Worm (Caenorhabditis elegans) whole organism, L4 larva: ENCODE measurements around the gene puf-8.

ENCODE experiments used
- F10B5.3 ChIP-seq: sonication (generic microtip); optimal IDR thresholded peaks from 2 replicates; lab custom pipeline; 2016; ENCODE audit warnings: mild to moderate bottlenecking, missing genetic modification characterization, missing compliant biosample characterization
- F26F4.8 ChIP-seq: fragments of 200-800 bp; sonication (Bioruptor generic); conservative IDR thresholded peaks from 2 replicates; pipeline ENCODE4 v1.3.6; 2022; ENCODE audit warnings: missing genetic modification characterization, missing compliant biosample characterization
- F37D6.2 ChIP-seq: sonication (generic microtip); optimal IDR thresholded peaks from 2 replicates; lab custom pipeline; 2016; ENCODE audit warnings: mild to moderate bottlenecking, missing genetic modification characterization, missing compliant biosample characterization
- F49E8.2 ChIP-seq: sonication (generic microtip); optimal IDR thresholded peaks from 2 replicates; lab custom pipeline; 2016; ENCODE audit warnings: missing compliant biosample characterization, mild to moderate bottlenecking, missing genetic modification characterization, borderline replicate concordance
- T20F7.1 ChIP-seq: fragments of 200-800 bp; sonication (Bioruptor generic); optimal IDR thresholded peaks from 2 replicates; lab custom pipeline; 2018; ENCODE audit warnings: mild to moderate bottlenecking, missing genetic modification characterization, missing compliant biosample characterization
- Y48G9A.11 ChIP-seq: fragments of 200-800 bp; sonication (Bioruptor generic); IDR thresholded peaks from 2 replicates; pipeline ENCODE4 v1.3.6; 2022; ENCODE audit warnings: missing genetic modification reagents, missing genetic modification characterization, missing compliant biosample characterization
- Y5F2A.4 ChIP-seq: fragments of 200-800 bp; sonication (Bioruptor generic); optimal IDR thresholded peaks from 2 replicates; lab custom pipeline; 2018; ENCODE audit warnings: mild to moderate bottlenecking, missing genetic modification characterization, missing compliant biosample characterization
- Y75B8A.6 ChIP-seq: fragments of 200-800 bp; sonication (Bioruptor generic); IDR thresholded peaks from 2 replicates; pipeline ENCODE4 v1.3.6; 2022; ENCODE audit warnings: missing genetic modification reagents, missing genetic modification characterization, missing compliant biosample characterization
- ZK546.5 ChIP-seq, 2 experiments: sonication (generic microtip); optimal IDR thresholded peaks; 2 replicates each; lab custom pipeline; 2017; ENCODE audit warnings: missing biosample characterization in 2 of 2, missing genetic modification characterization in 2 of 2
- aly-2 ChIP-seq: sonication (generic microtip); optimal IDR thresholded peaks from 2 replicates; lab custom pipeline; 2018; ENCODE audit warnings: missing biosample characterization, missing genetic modification characterization
- ceh-20 ChIP-seq: fragments of 200-800 bp; sonication (Bioruptor generic); IDR thresholded peaks from 2 replicates; pipeline ENCODE4 v1.3.6; 2022; ENCODE audit warnings: missing genetic modification reagents, missing genetic modification characterization, missing compliant biosample characterization
- ceh-28 ChIP-seq: fragments of 150-350 bp; optimal IDR thresholded peaks from 2 replicates; lab custom pipeline; 2014; ENCODE audit warnings: missing biosample characterization, missing genetic modification reagents, missing genetic modification characterization
- ceh-44 ChIP-seq: fragments of 200-800 bp; sonication (Bioruptor generic); IDR thresholded peaks from 2 replicates; pipeline ENCODE4 v1.3.6; 2022; ENCODE audit warnings: missing genetic modification reagents, missing genetic modification characterization, missing compliant biosample characterization
- ceh-82 ChIP-seq: sonication (generic microtip); optimal IDR thresholded peaks from 2 replicates; lab custom pipeline; 2017; ENCODE audit warnings: missing biosample characterization, missing genetic modification characterization
- ces-1 ChIP-seq: fragments of 150-350 bp; sonication (generic microtip); optimal IDR thresholded peaks from 4 replicates; lab custom pipeline; 2014; ENCODE audit warnings: missing biosample characterization, missing genetic modification reagents, missing genetic modification characterization
- cey-2 ChIP-seq: sonication (generic microtip); optimal IDR thresholded peaks from 3 replicates; lab custom pipeline; 2017; ENCODE audit warnings: missing genetic modification characterization, mild to moderate bottlenecking, missing compliant biosample characterization, antibody characterized with exemption, borderline replicate concordance; ENCODE audit not compliant: insufficient read depth
- ctbp-1 ChIP-seq: fragments of 200-800 bp; sonication (Bioruptor generic); IDR thresholded peaks from 2 replicates; pipeline ENCODE4 v1.3.6; 2022; ENCODE audit warnings: missing genetic modification reagents, missing genetic modification characterization, missing compliant biosample characterization
- daf-19 ChIP-seq: fragments of 200-800 bp; sonication (Bioruptor generic); conservative IDR thresholded peaks from 2 replicates; pipeline ENCODE4 v1.3.6; 2022; ENCODE audit warnings: missing genetic modification characterization, missing compliant biosample characterization
- dmd-6 ChIP-seq: fragments of 200-800 bp; sonication (Bioruptor generic); IDR thresholded peaks from 2 replicates; pipeline ENCODE4 v1.3.6; 2022; ENCODE audit warnings: missing genetic modification reagents, missing genetic modification characterization, missing compliant biosample characterization
- dmd-8 ChIP-seq: fragments of 200-800 bp; sonication (Bioruptor generic); IDR thresholded peaks from 2 replicates; pipeline ENCODE4 v1.3.6; 2022; ENCODE audit warnings: missing genetic modification characterization, missing compliant biosample characterization
- dmd-9 ChIP-seq: fragments of 200-800 bp; sonication (Bioruptor generic); IDR thresholded peaks from 2 replicates; pipeline ENCODE4 v1.3.6; 2022; ENCODE audit warnings: missing genetic modification reagents, missing genetic modification characterization, missing compliant biosample characterization
- dve-1 ChIP-seq: sonication (generic microtip); optimal IDR thresholded peaks from 2 replicates; lab custom pipeline; 2017; ENCODE audit warnings: antibody characterized with exemption, mild to moderate bottlenecking, missing genetic modification characterization, missing compliant biosample characterization; ENCODE audit not compliant: insufficient read depth
- egl-27 ChIP-seq: sonication (generic microtip); optimal IDR thresholded peaks from 3 replicates; lab custom pipeline; 2017; ENCODE audit warnings: missing biosample characterization, missing genetic modification reagents, missing genetic modification characterization
- fos-1 ChIP-seq: fragments of 150-350 bp; optimal IDR thresholded peaks from 2 replicates; lab custom pipeline; 2014; ENCODE audit warnings: missing biosample characterization, missing genetic modification characterization
- gei-8 ChIP-seq: fragments of 200-800 bp; sonication (Bioruptor generic); optimal IDR thresholded peaks from 2 replicates; lab custom pipeline; 2018; ENCODE audit warnings: mild to moderate bottlenecking, missing genetic modification characterization, missing compliant biosample characterization
- hif-1 ChIP-seq, 2 experiments: sonication (generic microtip); optimal IDR thresholded peaks; 2 replicates each; lab custom pipeline; 2016 to 2017; ENCODE audit warnings: missing compliant biosample characterization in 2 of 2, missing genetic modification characterization in 2 of 2, missing genetic modification reagents in 2 of 2, missing genotype in 2 of 2, mild to moderate bottlenecking in 1 of 2
- hlh-11 ChIP-seq: fragments of 200-800 bp; sonication (Bioruptor generic); optimal IDR thresholded peaks from 2 replicates; lab custom pipeline; 2018; ENCODE audit warnings: mild to moderate bottlenecking, missing genetic modification characterization, missing compliant biosample characterization
- hmg-1.1 ChIP-seq: fragments of 200-800 bp; sonication (Bioruptor generic); IDR thresholded peaks from 2 replicates; pipeline ENCODE4 v1.3.6; 2022; ENCODE audit warnings: missing genetic modification reagents, missing genetic modification characterization, missing compliant biosample characterization
- lim-7 ChIP-seq: fragments of 200-800 bp; sonication (Bioruptor generic); IDR thresholded peaks from 2 replicates; pipeline ENCODE4 v1.3.6; 2022; ENCODE audit warnings: missing genetic modification characterization, missing compliant biosample characterization
- lin-13 ChIP-seq: fragments of 150-350 bp; optimal IDR thresholded peaks from 2 replicates; lab custom pipeline; 2014; ENCODE audit warnings: missing biosample characterization, missing genetic modification reagents, missing genetic modification characterization
- lin-38 ChIP-seq: fragments of 200-800 bp; sonication (Bioruptor generic); IDR thresholded peaks from 2 replicates; pipeline ENCODE4 v1.3.6; 2022; ENCODE audit warnings: missing genetic modification reagents, missing genetic modification characterization, missing compliant biosample characterization
- lir-3 ChIP-seq: sonication (generic microtip); optimal IDR thresholded peaks from 2 replicates; lab custom pipeline; 2016; ENCODE audit warnings: mild to moderate bottlenecking, missing genetic modification characterization, missing compliant biosample characterization
- mxl-2 ChIP-seq: fragments of 200-800 bp; sonication (Bioruptor generic); conservative IDR thresholded peaks from 2 replicates; pipeline ENCODE4 v1.3.6; 2022; ENCODE audit warnings: missing genetic modification reagents, missing genetic modification characterization, missing compliant biosample characterization
- mxl-3 ChIP-seq: fragments of 200-800 bp; sonication (Bioruptor generic); optimal IDR thresholded peaks from 2 replicates; lab custom pipeline; 2018; ENCODE audit warnings: mild to moderate bottlenecking, missing genetic modification characterization, missing compliant biosample characterization
- nhr-11 ChIP-seq: fragments of 150-350 bp; optimal IDR thresholded peaks from 2 replicates; lab custom pipeline; 2014; ENCODE audit warnings: missing biosample characterization, missing genetic modification characterization
- nhr-111 ChIP-seq: fragments of 200-800 bp; sonication (Bioruptor generic); optimal IDR thresholded peaks from 2 replicates; lab custom pipeline; 2018; ENCODE audit warnings: mild to moderate bottlenecking, missing genetic modification characterization, missing compliant biosample characterization
- nhr-237 ChIP-seq: sonication (generic microtip); optimal IDR thresholded peaks from 2 replicates; lab custom pipeline; 2017; ENCODE audit warnings: missing biosample characterization, missing genetic modification characterization
- nhr-42 ChIP-seq: fragments of 200-800 bp; sonication (Bioruptor generic); IDR thresholded peaks from 2 replicates; pipeline ENCODE4 v1.3.6; 2022; ENCODE audit warnings: missing genetic modification characterization, missing compliant biosample characterization
- nhr-6 ChIP-seq: fragments of 150-350 bp; optimal IDR thresholded peaks from 2 replicates; lab custom pipeline; 2014; ENCODE audit warnings: missing biosample characterization, missing genetic modification characterization
- nhr-77 ChIP-seq: fragments of 150-350 bp; optimal IDR thresholded peaks from 2 replicates; lab custom pipeline; 2014; ENCODE audit warnings: missing biosample characterization, missing genetic modification characterization
- pha-4 ChIP-seq, 2 experiments: fragments of 150-350 bp in 1 of 2; fragments of 200-800 bp in 1 of 2; sonication (Bioruptor generic) in 1 of 2; IDR thresholded peaks in 1 of 2; optimal IDR thresholded peaks in 1 of 2; 2 replicates each; pipeline versions ENCODE4 v1.3.6 to Lab custom; 2014 to 2022; ENCODE audit warnings: missing genetic modification characterization in 2 of 2, missing genetic modification reagents in 2 of 2, missing biosample characterization in 1 of 2, missing compliant biosample characterization in 1 of 2
- php-3 ChIP-seq: fragments of 200-800 bp; sonication (Bioruptor generic); IDR thresholded peaks from 2 replicates; pipeline ENCODE4 v1.3.6; 2022; ENCODE audit warnings: missing genetic modification reagents, missing genetic modification characterization, missing compliant biosample characterization
- saeg-2 ChIP-seq: fragments of 200-800 bp; sonication (Bioruptor generic); IDR thresholded peaks from 2 replicates; pipeline ENCODE4 v1.3.6; 2022; ENCODE audit warnings: missing genetic modification reagents, missing genetic modification characterization, missing compliant biosample characterization
- sdz-12 ChIP-seq: fragments of 200-800 bp; sonication (Bioruptor generic); optimal IDR thresholded peaks from 2 replicates; lab custom pipeline; 2018; ENCODE audit warnings: mild to moderate bottlenecking, missing genetic modification characterization, missing compliant biosample characterization
- skn-1 ChIP-seq: fragments of 150-350 bp; optimal IDR thresholded peaks from 2 replicates; lab custom pipeline; 2014; ENCODE audit warnings: missing biosample characterization, missing genetic modification characterization
- snpc-1.2 ChIP-seq: fragments of 200-800 bp; sonication (Bioruptor generic); IDR thresholded peaks from 2 replicates; pipeline ENCODE4 v1.3.6; 2022; ENCODE audit warnings: missing genetic modification reagents, missing genetic modification characterization, missing compliant biosample characterization
- tra-1 ChIP-seq: fragments of 200-800 bp; sonication (Bioruptor generic); IDR thresholded peaks from 2 replicates; pipeline ENCODE4 v1.3.6; 2022; ENCODE audit warnings: missing genetic modification reagents, missing genetic modification characterization, missing compliant biosample characterization
- unc-39 ChIP-seq: sonication (generic microtip); optimal IDR thresholded peaks from 2 replicates; lab custom pipeline; 2017; ENCODE audit warnings: missing biosample characterization, missing genetic modification characterization
- vab-7 ChIP-seq: fragments of 200-800 bp; sonication (Bioruptor generic); IDR thresholded peaks from 2 replicates; pipeline ENCODE4 v1.3.6; 2022; ENCODE audit warnings: missing genetic modification reagents, missing genetic modification characterization, missing compliant biosample characterization
- zag-1 ChIP-seq: fragments of 150-350 bp; optimal IDR thresholded peaks from 2 replicates; lab custom pipeline; 2014; ENCODE audit warnings: missing biosample characterization, missing genetic modification characterization
- zip-2 ChIP-seq: fragments of 150-350 bp; optimal IDR thresholded peaks from 2 replicates; lab custom pipeline; 2014; ENCODE audit warnings: missing biosample characterization, missing genetic modification characterization

Gene puf-8

DNA sequence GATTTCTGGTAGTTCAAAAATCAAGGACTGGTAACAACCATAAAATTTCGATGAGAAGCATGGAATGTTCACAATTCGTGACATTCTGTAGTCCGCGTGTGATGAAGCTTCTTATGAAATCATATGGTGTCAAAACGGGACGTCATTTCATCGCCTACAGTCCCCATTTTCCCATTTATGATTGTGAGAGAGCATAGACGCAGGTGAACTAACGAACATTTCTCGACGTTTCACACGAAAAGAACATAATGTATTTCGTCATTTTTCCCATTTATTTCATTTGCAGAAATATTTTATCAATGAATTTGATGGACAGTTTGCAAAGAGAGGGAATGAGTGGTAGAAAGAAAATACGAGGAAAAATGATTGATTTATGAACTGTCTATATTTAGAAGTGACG, 10.9 kb downstream of the puf-8 start (continued):
- TF ChIP-seq egl-27 (tag; lab: Kevin White, UChicago) (no peak), dmd-6 (peak; percentile 90), nhr-111 (GFP tag; lab: Kevin White, UChicago) (no peak), F49E8.2 (tag; lab: Kevin White, UChicago) (no peak), lim-7 (GFP tag; lab: Robert Waterston, UW) (no peak), ceh-44 (GFP tag; lab: Robert Waterston, UW) (no peak), Y5F2A.4 (GFP tag; lab: Kevin White, UChicago) (no peak), dmd-8 (GFP tag; lab: Robert Waterston, UW) (no peak), lin-13 (GFP tag; lab: Kevin White, UChicago) (no peak), nhr-237 (tag; lab: Kevin White, UChicago) (no peak), ctbp-1 (GFP tag; lab: Robert Waterston, UW) (no peak), cey-2 (tag; lab: Kevin White, UChicago) (peak; percentile 10), skn-1 (tag; lab: Kevin White, UChicago) (no peak), dve-1 (tag; lab: Kevin White, UChicago) (no peak), nhr-42 (no peak), T20F7.1 (no peak), ceh-20 (peak; percentile 70), ceh-82 (tag; lab: Kevin White, UChicago) (no peak), daf-19 (GFP tag; lab: Robert Waterston, UW) (no peak), mxl-2 (no peak), unc-39 (no peak), aly-2 (tag; lab: Kevin White, UChicago) (no peak), vab-7 (no peak), php-3 (GFP tag; lab: Robert Waterston, UW) (peak; percentile 63; the same call in 1 of the 2 replicates), hmg-1.1 (GFP tag; lab: Robert Waterston, UW) (no peak), pha-4 (GFP tag; IDR thresholded peaks at IDR 0.05; lab: Robert Waterston, UW) (no peak), pha-4 (tag; optimal IDR thresholded peaks at IDR 0.05; lab: Kevin White, UChicago) (no peak), hlh-11 (tag; lab: Kevin White, UChicago) (peak; percentile 37), snpc-1.2 (GFP tag; lab: Robert Waterston, UW) (no peak), sdz-12 (GFP tag; lab: Kevin White, UChicago) (no peak), nhr-11 (tag; lab: Kevin White, UChicago) (no peak), zip-2 (tag; lab: Kevin White, UChicago) (no peak), nhr-6 (tag; lab: Kevin White, UChicago) (no peak), lin-38 (GFP tag; lab: Robert Waterston, UW) (no peak), lir-3 (tag; lab: Kevin White, UChicago) (no peak), ZK546.5 (tag; optimal IDR thresholded peaks at IDR 0.05; lab: Kevin White, UChicago) (no peak), tra-1 (peak; percentile 71; the same call in 1 of the 2 replicates), gei-8 (GFP tag; lab: Kevin White, UChicago) (peak; percentile 9), ceh-28 (tag; lab: Kevin White, UChicago) (no peak), saeg-2 (no peak), zag-1 (tag; lab: Kevin White, UChicago) (no peak), ces-1 (GFP tag; lab: Kevin White, UChicago) (no peak), F10B5.3 (no peak), Y75B8A.6 (GFP tag; lab: Robert Waterston, UW) (no peak), F37D6.2 (tag; lab: Kevin White, UChicago) (no peak), Y48G9A.11 (GFP tag; lab: Robert Waterston, UW) (no peak), fos-1 (tag; lab: Kevin White, UChicago) (no peak), mxl-3 (GFP tag; lab: Kevin White, UChicago) (peak; percentile 38), nhr-77 (tag; lab: Kevin White, UChicago) (peak; percentile 51), F26F4.8 (GFP tag; lab: Robert Waterston, UW) (no peak), dmd-9 (no peak), hif-1 (tag; optimal IDR thresholded peaks at IDR 0.05; lab: Kevin White, UChicago) (peak in 1 of 2 experiments; percentile 40)
